2 fruit fly cellular contexts compared by ENCODE assay signal in the genomic region with DNA sequence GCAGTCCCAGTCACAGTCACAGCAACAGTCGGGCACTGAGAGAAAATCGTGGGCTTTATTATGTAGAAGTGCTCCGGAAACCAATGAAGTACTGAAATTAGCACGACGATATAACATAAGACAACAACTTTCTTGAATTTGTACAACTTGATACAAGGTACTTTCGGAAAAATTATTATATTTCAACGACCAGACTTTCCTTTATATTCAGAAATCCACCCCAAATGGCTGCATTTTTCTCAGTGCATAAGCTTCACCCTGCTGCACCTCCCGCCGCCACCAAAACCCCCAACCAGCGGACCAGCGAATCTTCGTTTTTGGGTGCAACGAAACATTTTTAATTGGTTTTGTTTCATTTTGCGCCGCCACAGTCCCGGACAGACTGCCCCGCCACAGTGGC.
TF ChIP-seq lines count a peak whose summit lies in the region.

No protein-coding gene starts in this region.

TF ChIP-seq in whole organism, prepupa, 60 proteins besides CTCF, POLR2A, EP300 and RAD21 (continued from another document):
- TF ChIP-seq net (GFP tag; optimal IDR thresholded peaks at IDR 0.05; lab: Kevin White, UChicago) (peak; percentile 42), Ets96B (tag; optimal IDR thresholded peaks at IDR 0.05; lab: Kevin White, UChicago) (peak; percentile 61), CG6792 (GFP tag; optimal IDR thresholded peaks at IDR 0.05; lab: Kevin White, UChicago) (peak; percentile 71), achi (GFP tag; optimal IDR thresholded peaks at IDR 0.05; lab: Kevin White, UChicago) (peak; percentile 54), Met (GFP tag; optimal IDR thresholded peaks at IDR 0.05; lab: Kevin White, UChicago) (peak; percentile 72), CG10669 (GFP tag; optimal IDR thresholded peaks at IDR 0.05; lab: Kevin White, UChicago) (peak; percentile 54), pdm3 (GFP tag; optimal IDR thresholded peaks at IDR 0.05; lab: Kevin White, UChicago) (peak; percentile 47), topi (GFP tag; optimal IDR thresholded peaks at IDR 0.05; lab: Kevin White, UChicago) (peak; percentile 70), salr (GFP tag; optimal IDR thresholded peaks at IDR 0.05; lab: Kevin White, UChicago) (peak in 1 of 2 experiments; percentile 11), CG11902 (GFP tag; optimal IDR thresholded peaks at IDR 0.05; lab: Kevin White, UChicago) (peak; percentile 71), OdsH (GFP tag; optimal IDR thresholded peaks at IDR 0.05; lab: Kevin White, UChicago) (peak; percentile 57), Sox15 (GFP tag; optimal IDR thresholded peaks at IDR 0.05; lab: Kevin White, UChicago) (peak; percentile 45), fkh (GFP tag; optimal IDR thresholded peaks at IDR 0.05; lab: Kevin White, UChicago) (no peak), eg (GFP tag; IDR thresholded peaks at IDR 0.05; lab: Robert Waterston, UW) (no peak), CG3032 (tag; optimal IDR thresholded peaks at IDR 0.05; lab: Kevin White, UChicago) (peak; percentile 59), CG1621 (tag; optimal IDR thresholded peaks at IDR 0.05; lab: Kevin White, UChicago) (peak; percentile 40), CG10631 (GFP tag; optimal IDR thresholded peaks at IDR 0.05; lab: Kevin White, UChicago) (peak; percentile 50), CG31627 (GFP tag; optimal IDR thresholded peaks at IDR 0.05; lab: Kevin White, UChicago) (peak; percentile 70), acj6 (GFP tag; optimal IDR thresholded peaks at IDR 0.05; lab: Kevin White, UChicago) (peak; percentile 55), dac (GFP tag; optimal IDR thresholded peaks at IDR 0.05; lab: Kevin White, UChicago) (no peak), Lpt (GFP tag; optimal IDR thresholded peaks at IDR 0.05; lab: Kevin White, UChicago) (no peak), Eip75B (GFP tag; optimal IDR thresholded peaks at IDR 0.05; lab: Kevin White, UChicago) (peak; percentile 65), Sox14 (GFP tag; optimal IDR thresholded peaks at IDR 0.05; lab: Kevin White, UChicago) (peak; percentile 59), Eip93F (GFP tag; optimal IDR thresholded peaks at IDR 0.05; lab: Kevin White, UChicago) (peak; percentile 13), CG11762 (GFP tag; optimal IDR thresholded peaks at IDR 0.05; lab: Kevin White, UChicago; ENCODE audit: insufficient read depth) (peak; percentile 47), spab (GFP tag; optimal IDR thresholded peaks at IDR 0.05; lab: Kevin White, UChicago) (peak; percentile 51), CG8632 (GFP tag; optimal IDR thresholded peaks at IDR 0.05; lab: Kevin White, UChicago) (peak; percentile 58), Hr38 (GFP tag; optimal IDR thresholded peaks at IDR 0.05; lab: Kevin White, UChicago) (no peak), CG6276 (GFP tag; optimal IDR thresholded peaks at IDR 0.05; lab: Kevin White, UChicago) (no peak), lz (GFP tag; optimal IDR thresholded peaks at IDR 0.05; lab: Kevin White, UChicago) (peak; percentile 72), CG34406 (GFP tag; optimal IDR thresholded peaks at IDR 0.05; lab: Kevin White, UChicago) (peak; percentile 48), svp (GFP tag; lab: Kevin White, UChicago) (peak; percentile 91), ss (GFP tag; optimal IDR thresholded peaks at IDR 0.05; lab: Kevin White, UChicago) (peak; percentile 44 to 48), fd59A (GFP tag; optimal IDR thresholded peaks at IDR 0.05; lab: Kevin White, UChicago) (peak; percentile 58), CG6163 (GFP tag; IDR thresholded peaks at IDR 0.05; lab: Robert Waterston, UW) (peak; percentile 56; the same call in 2 of the 3 replicates)

TF ChIP-seq in whole organism, wandering third instar larva, 38 proteins besides CTCF, POLR2A, EP300 and RAD21 (continued from another document):
- TF ChIP-seq dl (GFP tag; optimal IDR thresholded peaks at IDR 0.05; lab: Kevin White, UChicago; ENCODE audit: insufficient read depth in 1 of 2, partially characterized antibody in 2 of 2) (no peak), foxo (GFP tag; optimal IDR thresholded peaks at IDR 0.05; lab: Kevin White, UChicago) (peak in 1 of 2 experiments; percentile 83), brk (GFP tag; optimal IDR thresholded peaks at IDR 0.05; lab: Kevin White, UChicago) (no peak)
